Worm (Caenorhabditis elegans) whole organism, L1 larva: ENCODE measurements around the gene T14G8.4.

ENCODE experiments used
- fkh-10 ChIP-seq: sonication (generic microtip); optimal IDR thresholded peaks from 2 replicates; lab custom pipeline; 2017; ENCODE audit warnings: missing biosample characterization, missing genetic modification reagents, missing genetic modification characterization
- mep-1 ChIP-seq: fragments of 150-350 bp; optimal IDR thresholded peaks from 2 replicates; lab custom pipeline; 2014; ENCODE audit warnings: missing biosample characterization, missing genetic modification characterization
- nhr-11 ChIP-seq: fragments of 150-350 bp; optimal IDR thresholded peaks from 2 replicates; lab custom pipeline; 2014; ENCODE audit warnings: missing biosample characterization, missing genetic modification characterization

DNA sequence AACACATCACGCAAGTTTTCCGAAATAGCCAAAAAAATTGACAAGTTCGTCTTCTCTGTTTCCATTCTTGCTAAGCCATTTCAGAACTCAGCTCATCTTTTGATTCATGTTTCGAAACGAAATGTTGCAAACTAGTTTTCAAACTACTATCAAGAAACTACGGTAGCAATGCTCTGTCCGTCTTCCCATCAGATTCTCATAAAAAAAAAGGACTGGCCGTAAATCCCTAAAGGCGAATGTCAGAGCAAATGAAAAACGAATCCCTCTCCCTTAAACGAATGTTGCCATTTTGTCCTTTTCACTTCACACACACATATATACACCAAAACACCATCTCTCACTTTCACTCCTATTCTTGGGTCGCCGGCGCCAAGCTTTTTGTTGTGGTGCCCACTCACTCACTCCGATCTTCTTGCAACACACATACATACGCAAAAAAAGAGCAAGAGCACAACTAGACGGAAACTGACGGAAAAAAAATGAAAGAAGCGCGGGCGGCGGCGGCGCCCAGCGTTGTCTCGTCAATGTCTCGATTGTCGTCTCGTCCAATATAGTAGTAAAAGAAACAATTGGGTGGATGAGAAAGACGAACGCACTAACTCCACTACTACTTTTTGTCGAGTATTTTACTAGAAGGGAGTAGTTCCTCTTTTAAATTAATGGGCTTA is 35.8 kb downstream of the T14G8.4 start:
- TF ChIP-seq nhr-11 (tag; lab: Kevin White, UChicago) (no peak), fkh-10 (GFP tag; lab: Kevin White, UChicago) (no peak), mep-1 (tag; lab: Kevin White, UChicago) (no peak)
